Worm (Caenorhabditis elegans): Measurements from ENCODE around the gene otub-1.

- TF ChIP-seq R02D3.7 (tag; optimal IDR thresholded peaks at IDR 0.05): no peak
- TF ChIP-seq pha-4 (tag; optimal IDR thresholded peaks at IDR 0.05): no peak
- TF ChIP-seq ceh-82 (tag; optimal IDR thresholded peaks at IDR 0.05): no peak
- TF ChIP-seq ztf-11 (tag; optimal IDR thresholded peaks at IDR 0.05): no peak
- no peak for TF ChIP-seq nhr-11 (tag; optimal IDR thresholded peaks at IDR 0.05)
Measured at ce11 chrV:15094749-15095148, 28.7 kb downstream of the otub-1 start, which contains the start of gene srx-78.

Measured in whole organism, L3 larva.